Fruit fly (Drosophila melanogaster) whole organism: Measurements from ENCODE around the gene Gad1.

Experiments
- CG8478 ChIP-seq: fragments of >200 bp; optimal IDR thresholded peaks from 2 replicates; lab custom pipeline; 2018; ENCODE audit warnings: inconsistent platforms
- Dll ChIP-seq: fragments of >200 bp; optimal IDR thresholded peaks from 2 replicates; lab custom pipeline; 2017

DNA sequence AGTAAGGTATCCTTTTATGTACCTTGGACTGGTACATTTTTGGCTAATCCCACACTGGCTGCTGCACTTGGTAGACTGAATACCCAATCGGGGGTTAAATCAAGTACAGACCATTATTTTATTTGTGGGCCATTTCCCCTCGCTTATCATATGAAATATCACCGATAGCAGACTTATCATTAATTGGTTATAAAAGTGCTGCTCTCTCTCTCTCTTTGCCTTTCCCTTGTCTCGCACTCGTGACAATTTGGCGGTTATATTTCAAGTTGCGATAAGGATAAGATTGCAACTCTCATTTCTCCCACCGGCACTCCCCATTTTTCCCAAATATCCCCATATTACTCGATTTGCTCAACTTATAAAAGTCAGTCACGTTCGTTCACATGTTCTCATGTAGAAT is 27.2 kb upstream of the Gad1 start:
- no peak for TF ChIP-seq CG8478 (lab: Kevin White, UChicago)
- TF ChIP-seq Dll (lab: Kevin White, UChicago) = no peak
